Fruit fly (Drosophila melanogaster) whole organism, embryonic: ENCODE measurements around the gene CG5565.

Experiments
- Aef1 ChIP-seq: fragments of 200-800 bp; sonication (Bioruptor generic); IDR thresholded peaks from 3 replicates; pipeline ENCODE4 v1.3.6; 2022; ENCODE audit warnings: missing biosample characterization, missing genetic modification characterization
- Blimp-1 ChIP-seq: fragments of 200-800 bp; sonication (Bioruptor generic); optimal IDR thresholded peaks from 3 replicates; lab custom pipeline; 2018; ENCODE audit warnings: missing biosample characterization, missing genetic modification characterization, mild to moderate bottlenecking, moderate library complexity, missing genetic modification reagents
- BtbVII ChIP-seq: fragments of 200-800 bp; sonication (Bioruptor generic); optimal IDR thresholded peaks from 3 replicates; lab custom pipeline; 2017; ENCODE audit warnings: missing biosample characterization, mild to moderate bottlenecking, missing genetic modification characterization
- CG10147 ChIP-seq: fragments of 200-800 bp; sonication (Bioruptor generic); optimal IDR thresholded peaks from 2 replicates; lab custom pipeline; 2019; ENCODE audit warnings: missing biosample characterization, mild to moderate bottlenecking, missing genetic modification characterization, moderate library complexity
- CG10366 ChIP-seq: fragments of 200-800 bp; sonication (Bioruptor generic); IDR thresholded peaks from 2 replicates; pipeline ENCODE4 v1.3.6; 2022; ENCODE audit warnings: missing biosample characterization, missing genetic modification characterization
- CG10431 ChIP-seq: fragments of 200-800 bp; sonication (Bioruptor generic); optimal IDR thresholded peaks from 3 replicates; lab custom pipeline; 2018; ENCODE audit warnings: missing biosample characterization, mild to moderate bottlenecking, missing genetic modification characterization
- CG10543 ChIP-seq: fragments of 200-800 bp; sonication (Bioruptor generic); optimal IDR thresholded peaks from 3 replicates; lab custom pipeline; 2017; ENCODE audit warnings: missing biosample characterization, mild to moderate bottlenecking, missing genetic modification characterization, moderate library complexity
- CG10959 ChIP-seq: fragments of 200-800 bp; sonication (Bioruptor generic); IDR thresholded peaks from 2 replicates; pipeline ENCODE4 v1.3.6; 2022; ENCODE audit warnings: missing biosample characterization, missing genetic modification characterization
- CG10979 ChIP-seq: fragments of 200-800 bp; sonication (Bioruptor generic); optimal IDR thresholded peaks from 2 replicates; lab custom pipeline; 2018; ENCODE audit warnings: missing biosample characterization, mild to moderate bottlenecking, missing genetic modification characterization, moderate library complexity
- CG11504 ChIP-seq: fragments of 200-800 bp; sonication (Bioruptor generic); optimal IDR thresholded peaks from 3 replicates; lab custom pipeline; 2019; ENCODE audit warnings: missing biosample characterization, mild to moderate bottlenecking, missing genetic modification characterization, moderate library complexity
- CG14050 ChIP-seq: fragments of 200-800 bp; sonication (Bioruptor generic); IDR thresholded peaks from 3 replicates; pipeline ENCODE4 v1.3.6; 2022; ENCODE audit warnings: missing biosample characterization, missing genetic modification characterization
- CG15073 ChIP-seq: fragments of 200-800 bp; sonication (Bioruptor generic); optimal IDR thresholded peaks from 2 replicates; lab custom pipeline; 2016; ENCODE audit warnings: missing biosample characterization, missing genetic modification characterization
- CG15479 ChIP-seq: fragments of 200-800 bp; sonication (Bioruptor generic); optimal IDR thresholded peaks from 3 replicates; lab custom pipeline; 2019; ENCODE audit warnings: missing biosample characterization, mild to moderate bottlenecking, missing genetic modification characterization, moderate library complexity
- CG17359 ChIP-seq: fragments of 200-800 bp; sonication (Bioruptor generic); optimal IDR thresholded peaks from 3 replicates; lab custom pipeline; 2018; ENCODE audit warnings: missing biosample characterization, mild to moderate bottlenecking, missing genetic modification characterization, moderate library complexity
- CG17385 ChIP-seq: fragments of 200-800 bp; sonication (Bioruptor generic); optimal IDR thresholded peaks from 3 replicates; lab custom pipeline; 2018; ENCODE audit warnings: missing biosample characterization, mild to moderate bottlenecking, missing genetic modification characterization
- CG18599 ChIP-seq: fragments of 200-800 bp; sonication (Bioruptor generic); optimal IDR thresholded peaks from 3 replicates; lab custom pipeline; 2017; ENCODE audit warnings: missing biosample characterization, missing genetic modification characterization, mild to moderate bottlenecking, moderate library complexity, missing genetic modification reagents
- CG2116 ChIP-seq: fragments of 200-800 bp; sonication (Bioruptor generic); optimal IDR thresholded peaks from 3 replicates; lab custom pipeline; 2018; ENCODE audit warnings: missing biosample characterization, mild to moderate bottlenecking, missing genetic modification characterization
- CG2678 ChIP-seq: fragments of 200-800 bp; sonication (Bioruptor generic); optimal IDR thresholded peaks from 3 replicates; lab custom pipeline; 2019; ENCODE audit warnings: missing biosample characterization, mild to moderate bottlenecking, missing genetic modification characterization, moderate library complexity
- CG2712 ChIP-seq: fragments of 200-800 bp; optimal IDR thresholded peaks from 3 replicates; lab custom pipeline; 2019; ENCODE audit warnings: missing biosample characterization, mild to moderate bottlenecking, missing genetic modification characterization, moderate library complexity
- Dek ChIP-seq: fragments of 200-800 bp; sonication (Bioruptor generic); optimal IDR thresholded peaks from 3 replicates; lab custom pipeline; 2019; ENCODE audit warnings: missing biosample characterization, mild to moderate bottlenecking, missing genetic modification characterization, moderate library complexity
- Hr39 ChIP-seq: fragments of >200 bp; optimal IDR thresholded peaks from 2 replicates; lab custom pipeline; 2017
- Hr51 ChIP-seq, 2 experiments: fragments of 200-800 bp; sonication (Bioruptor generic); optimal IDR thresholded peaks; 2 replicates in 1 of 2; 3 replicates in 1 of 2; lab custom pipeline; 2016 to 2018; ENCODE audit warnings: missing biosample characterization in 2 of 2, missing genetic modification characterization in 2 of 2, mild to moderate bottlenecking in 1 of 2, moderate library complexity in 1 of 2
- Med ChIP-seq: fragments of 200-800 bp; sonication (Bioruptor generic); peaks from one replicate; lab custom pipeline; 2016; ENCODE audit warnings: missing biosample characterization, missing genetic modification characterization, mild to moderate bottlenecking, inconsistent platforms, moderate library complexity
- Ptx1 ChIP-seq: fragments of 200-800 bp; sonication (Bioruptor generic); IDR thresholded peaks from 2 replicates; pipeline ENCODE4 v1.3.6; 2022; ENCODE audit warnings: missing biosample characterization, missing genetic modification characterization
- Sox102F ChIP-seq: fragments of 200-800 bp; sonication (Bioruptor generic); optimal IDR thresholded peaks from 2 replicates; lab custom pipeline; 2018; ENCODE audit warnings: missing biosample characterization, mild to moderate bottlenecking, missing genetic modification characterization, moderate library complexity
- Stat92E ChIP-seq, 3 experiments: fragments of >200 bp in 2 of 3; fragments of 200-800 bp in 1 of 3; sonication (Bioruptor generic) in 1 of 3; optimal IDR thresholded peaks; 2 replicates each; lab custom pipeline; 2017 to 2019; ENCODE audit warnings: missing biosample characterization in 3 of 3, missing genetic modification characterization in 3 of 3, mild to moderate bottlenecking in 1 of 3, moderate library complexity in 1 of 3
- ac ChIP-seq: fragments of 200-800 bp; sonication (Bioruptor generic); optimal IDR thresholded peaks from 3 replicates; lab custom pipeline; 2017; ENCODE audit warnings: missing biosample characterization, mild to moderate bottlenecking, missing genetic modification characterization
- aop ChIP-seq: fragments of 200-800 bp; sonication (Bioruptor generic); IDR thresholded peaks from 2 replicates; pipeline ENCODE4 v1.3.6; 2022; ENCODE audit warnings: missing biosample characterization, missing genetic modification characterization
- bsh ChIP-seq, 2 experiments: fragments of 200-800 bp; sonication (Bioruptor generic); optimal IDR thresholded peaks; 2 replicates each; lab custom pipeline; 2017 to 2018; ENCODE audit warnings: mild to moderate bottlenecking in 2 of 2, missing biosample characterization in 2 of 2, missing genetic modification characterization in 2 of 2, moderate library complexity in 1 of 2
- dmrt99B ChIP-seq: fragments of 200-800 bp; sonication (Bioruptor generic); optimal IDR thresholded peaks from 2 replicates; lab custom pipeline; 2018; ENCODE audit warnings: missing biosample characterization, mild to moderate bottlenecking, missing genetic modification characterization, moderate library complexity
- dysf ChIP-seq: fragments of 200-800 bp; sonication (Bioruptor generic); IDR thresholded peaks from 3 replicates; pipeline ENCODE4 v1.3.6; 2022; ENCODE audit warnings: missing biosample characterization, missing genetic modification characterization
- gem ChIP-seq: fragments of 200-800 bp; sonication (Bioruptor generic); optimal IDR thresholded peaks from 2 replicates; lab custom pipeline; 2019; ENCODE audit warnings: missing biosample characterization, mild to moderate bottlenecking, missing genetic modification characterization, moderate library complexity
- hkb ChIP-seq, 2 experiments: fragments of 200-800 bp in 1 of 2; fragments of >200 bp in 1 of 2; sonication (Bioruptor generic) in 1 of 2; IDR thresholded peaks in 1 of 2; optimal IDR thresholded peaks in 1 of 2; 2 replicates each; pipeline versions ENCODE4 v1.3.6 to Lab custom; 2017 to 2022; ENCODE audit warnings: missing biosample characterization in 1 of 2, missing genetic modification characterization in 1 of 2
- hth ChIP-seq: fragments of >200 bp; optimal IDR thresholded peaks from 2 replicates; lab custom pipeline; 2017; ENCODE audit warnings: inconsistent platforms
- lab ChIP-seq: fragments of 200-800 bp; sonication (Bioruptor generic); optimal IDR thresholded peaks from 3 replicates; lab custom pipeline; 2017; ENCODE audit warnings: missing biosample characterization, missing genetic modification characterization, mild to moderate bottlenecking, moderate library complexity, missing genetic modification reagents
- lmd ChIP-seq: fragments of 200-800 bp; sonication (Bioruptor generic); IDR thresholded peaks from 2 replicates; pipeline ENCODE4 v1.3.6; 2022; ENCODE audit warnings: missing biosample characterization, missing genetic modification characterization
- sens ChIP-seq: fragments of 200-800 bp; sonication (Bioruptor generic); peaks from one replicate; lab custom pipeline; 2016; ENCODE audit warnings: missing biosample characterization, missing genetic modification characterization
- sim ChIP-seq: fragments of 200-800 bp; sonication (Bioruptor generic); IDR thresholded peaks from 2 replicates; pipeline ENCODE4 v1.3.6; 2022; ENCODE audit warnings: missing biosample characterization, missing genetic modification characterization
- slbo ChIP-seq: fragments of 200-800 bp; sonication (Bioruptor generic); IDR thresholded peaks from 2 replicates; pipeline ENCODE4 v1.3.6; 2022; ENCODE audit warnings: missing biosample characterization, missing genetic modification characterization
- stwl ChIP-seq: fragments of 200-800 bp; sonication (Bioruptor generic); optimal IDR thresholded peaks from 3 replicates; lab custom pipeline; 2018; ENCODE audit warnings: missing biosample characterization, mild to moderate bottlenecking, missing genetic modification characterization, moderate library complexity
- ttk ChIP-seq: fragments of 200-800 bp; sonication (Bioruptor generic); IDR thresholded peaks from 2 replicates; pipeline ENCODE4 v2.1.2; 2022; ENCODE audit warnings: missing biosample characterization, missing genetic modification characterization

The CG5565 gene

DNA sequence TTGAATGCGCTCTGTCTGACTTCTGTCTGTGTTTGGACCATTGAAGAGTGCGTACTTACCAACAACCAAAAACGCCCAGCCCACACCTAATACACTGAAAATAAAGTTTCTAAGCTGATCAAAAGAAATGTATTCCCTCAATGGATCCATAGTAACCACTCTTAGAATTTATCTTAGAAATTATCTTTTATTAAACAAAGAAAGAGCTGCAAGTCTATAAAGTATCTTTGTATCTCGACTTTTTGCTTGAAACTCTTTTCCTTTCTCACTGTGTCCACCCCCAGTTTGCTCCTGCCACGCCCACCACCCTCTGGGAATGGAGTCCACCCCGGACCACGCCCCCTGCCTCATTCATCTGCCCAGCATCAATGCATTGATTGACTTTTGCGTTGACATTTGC is 21.9 kb upstream of the CG5565 start (continued):
- peak; percentile 35; the same call in 1 of the 2 replicates for TF ChIP-seq Ptx1 (GFP tag; lab: Robert Waterston, UW)
- peak; percentile 19 for TF ChIP-seq lab (GFP tag; lab: Kevin White, UChicago)
- TF ChIP-seq CG10543, result no peak
- TF ChIP-seq CG10979 (tag; lab: Kevin White, UChicago), result peak; percentile 3
- peak; percentile 34; the same call in 1 of the 2 replicates for TF ChIP-seq slbo (GFP tag; lab: Robert Waterston, UW)
- peak; percentile 35; the same call in 2 of the 3 replicates for TF ChIP-seq dysf
- no peak for TF ChIP-seq hth (lab: Kevin White, UChicago)
- TF ChIP-seq lmd (GFP tag; lab: Robert Waterston, UW), result 0 out of 2 replicates have a peak, but pooled peaks have one; percentile 9
- peak; percentile 28; the same call in 1 of the 2 replicates for TF ChIP-seq ttk (GFP tag; lab: Robert Waterston, UW)
- no peak for TF ChIP-seq CG10366 (GFP tag; lab: Robert Waterston, UW)
- TF ChIP-seq aop (GFP tag; lab: Robert Waterston, UW), result no peak
- peak; percentile 22; the same call in 1 of the 3 replicates for TF ChIP-seq Aef1 (GFP tag; lab: Robert Waterston, UW)
- TF ChIP-seq gem (tag; lab: Kevin White, UChicago), result peak; percentile 17
- no peak for TF ChIP-seq CG14050
- peak; percentile 15 for TF ChIP-seq CG17359 (tag; lab: Kevin White, UChicago)
- TF ChIP-seq CG10147, result no peak
- no peak for TF ChIP-seq BtbVII
- TF ChIP-seq CG2712 (tag; lab: Kevin White, UChicago), result peak; percentile 26
- TF ChIP-seq CG18599 (GFP tag; lab: Kevin White, UChicago), result peak; percentile 28
- TF ChIP-seq bsh (GFP tag; optimal IDR thresholded peaks at IDR 0.05; lab: Kevin White, UChicago), result no peak
- peak; percentile 36 for TF ChIP-seq CG2678 (tag; lab: Kevin White, UChicago)
- no peak for TF ChIP-seq hkb (optimal IDR thresholded peaks at IDR 0.05; lab: Kevin White, UChicago)
- TF ChIP-seq hkb (GFP tag; IDR thresholded peaks at IDR 0.05; lab: Robert Waterston, UW), result 0 out of 2 replicates have a peak, but pooled peaks have one; percentile 13
- no peak for TF ChIP-seq Dek (tag; lab: Kevin White, UChicago)
- no peak for TF ChIP-seq CG15073 (GFP tag; lab: Kevin White, UChicago)
- TF ChIP-seq Blimp-1 (GFP tag; lab: Kevin White, UChicago), result peak; percentile 21
- peak; percentile 27 for TF ChIP-seq Sox102F (GFP tag; lab: Kevin White, UChicago)
- TF ChIP-seq CG10959, result no peak
- no peak for TF ChIP-seq CG15479 (GFP tag; lab: Kevin White, UChicago)
- TF ChIP-seq sens (GFP tag; lab: Kevin White, UChicago), result peak; percentile 64
- TF ChIP-seq dmrt99B (tag; lab: Kevin White, UChicago), result peak; percentile 12
- TF ChIP-seq Med (GFP tag; lab: Kevin White, UChicago), result peak; percentile 44
- peak in 1 of 2 experiments; percentile 1 for TF ChIP-seq Hr51 (GFP tag; optimal IDR thresholded peaks at IDR 0.05; lab: Kevin White, UChicago)
- no peak for TF ChIP-seq CG10431
- TF ChIP-seq Stat92E (GFP tag; optimal IDR thresholded peaks at IDR 0.05; lab: Kevin White, UChicago), result no peak
- TF ChIP-seq, all 482 proteins: peak for 35

DNA sequence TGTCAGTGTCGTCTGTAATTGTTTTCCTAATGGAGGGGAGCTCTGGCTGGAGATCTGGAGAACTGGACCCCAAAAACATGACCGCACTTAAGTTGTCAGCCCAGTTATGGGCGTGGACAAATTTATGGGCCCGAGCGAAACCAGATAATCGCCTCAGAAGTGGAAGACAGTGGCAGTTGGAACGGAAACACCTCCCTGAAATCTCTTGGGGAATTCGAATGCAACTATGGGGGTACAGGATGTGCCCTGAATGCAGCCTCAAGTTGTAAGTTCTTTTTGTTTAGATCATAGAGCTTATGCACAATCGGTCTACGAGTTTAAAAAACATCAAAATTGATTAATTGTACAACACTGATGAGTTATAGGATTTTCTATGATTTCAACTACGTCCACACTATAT is 12.0 kb upstream of the CG5565 start, which contains the start of gene CG14346:
Gene CG14346, plus strand, starts transcription at position 301 of the 400 bp plus-strand sequence.
- no peak for TF ChIP-seq CG17385 (GFP tag; lab: Kevin White, UChicago)
- TF ChIP-seq stwl (tag; lab: Kevin White, UChicago), result peak; percentile 22
- TF ChIP-seq, all 482 proteins: peak for 1

- TF ChIP-seq CG2116 (GFP tag; lab: Kevin White, UChicago) (no peak), CG11504 (no peak), Hr39 (peak; percentile 59), ac (GFP tag; lab: Kevin White, UChicago) (no peak), sim (no peak)
Observed at dm6 chr2L:1365037-1365436, 9.3 kb upstream of the CG5565 start.
